Fruit fly (Drosophila melanogaster) whole organism, prepupa: ENCODE data around the gene CG2816.

Source experiments
- Blimp-1 ChIP-seq: fragments of 200-800 bp; sonication (Bioruptor generic); optimal IDR thresholded peaks from 3 replicates; lab custom pipeline; 2017; ENCODE audit warnings: missing biosample characterization, missing genetic modification characterization, mild to moderate bottlenecking, moderate library complexity, missing genetic modification reagents
- CG10631 ChIP-seq: fragments of 200-800 bp; sonication (Bioruptor generic); optimal IDR thresholded peaks from 2 replicates; lab custom pipeline; 2016; ENCODE audit warnings: missing biosample characterization, missing genetic modification characterization
- CG10669 ChIP-seq: fragments of 200-800 bp; sonication (Bioruptor generic); optimal IDR thresholded peaks from 3 replicates; lab custom pipeline; 2018; ENCODE audit warnings: missing biosample characterization, mild to moderate bottlenecking, missing genetic modification characterization, moderate library complexity
- CG11294 ChIP-seq: fragments of 200-800 bp; sonication (Bioruptor generic); IDR thresholded peaks from 2 replicates; pipeline ENCODE4 v1.3.6; 2022; ENCODE audit warnings: missing biosample characterization, missing genetic modification characterization
- CG11762 ChIP-seq: fragments of 200-800 bp; sonication (Bioruptor generic); optimal IDR thresholded peaks from 3 replicates; lab custom pipeline; 2016; ENCODE audit warnings: missing biosample characterization, missing genetic modification characterization; ENCODE audit not compliant: insufficient read depth
- CG11902 ChIP-seq: fragments of 200-800 bp; sonication (Bioruptor generic); optimal IDR thresholded peaks from 3 replicates; lab custom pipeline; 2016; ENCODE audit warnings: missing biosample characterization, missing genetic modification characterization
- CG1621 ChIP-seq: fragments of 200-800 bp; sonication (Bioruptor generic); optimal IDR thresholded peaks from 3 replicates; lab custom pipeline; 2018; ENCODE audit warnings: missing biosample characterization, mild to moderate bottlenecking, missing genetic modification characterization
- CG3032 ChIP-seq: fragments of 200-800 bp; optimal IDR thresholded peaks from 2 replicates; lab custom pipeline; 2019; ENCODE audit warnings: missing biosample characterization, mild to moderate bottlenecking, missing genetic modification characterization, moderate library complexity
- CG31627 ChIP-seq: fragments of 200-800 bp; sonication (Bioruptor generic); optimal IDR thresholded peaks from 3 replicates; lab custom pipeline; 2016; ENCODE audit warnings: missing biosample characterization, missing genetic modification characterization
- CG32006 ChIP-seq: fragments of 200-800 bp; sonication (Bioruptor generic); optimal IDR thresholded peaks from 3 replicates; lab custom pipeline; 2017; ENCODE audit warnings: missing biosample characterization, mild to moderate bottlenecking, missing genetic modification characterization
- CG34406 ChIP-seq: fragments of 200-800 bp; sonication (Bioruptor generic); optimal IDR thresholded peaks from 3 replicates; lab custom pipeline; 2016; ENCODE audit warnings: missing biosample characterization, missing genetic modification characterization
- CG3919 ChIP-seq: fragments of 200-800 bp; sonication (Bioruptor generic); optimal IDR thresholded peaks from 3 replicates; lab custom pipeline; 2016; ENCODE audit warnings: missing biosample characterization, missing genetic modification characterization
- CG6163 ChIP-seq: fragments of 200-800 bp; sonication (Bioruptor generic); IDR thresholded peaks from 3 replicates; pipeline ENCODE4 v1.3.6; 2022; ENCODE audit warnings: missing biosample characterization, missing genetic modification characterization
- CG6276 ChIP-seq: fragments of 200-800 bp; sonication (Bioruptor generic); optimal IDR thresholded peaks from 2 replicates; lab custom pipeline; 2017; ENCODE audit warnings: missing biosample characterization, mild to moderate bottlenecking, missing genetic modification characterization
- CG6808 ChIP-seq: fragments of 200-800 bp; sonication (Bioruptor generic); optimal IDR thresholded peaks from 3 replicates; lab custom pipeline; 2017; ENCODE audit warnings: missing biosample characterization, missing genetic modification characterization, mild to moderate bottlenecking, moderate library complexity, missing genetic modification reagents
- CG6854 ChIP-seq: fragments of 200-800 bp; sonication (Bioruptor generic); optimal IDR thresholded peaks from 2 replicates; lab custom pipeline; 2017; ENCODE audit warnings: missing biosample characterization, mild to moderate bottlenecking, missing genetic modification characterization
- CG7368 ChIP-seq: fragments of 200-800 bp; sonication (Bioruptor generic); optimal IDR thresholded peaks from 3 replicates; lab custom pipeline; 2016; ENCODE audit warnings: missing biosample characterization, missing genetic modification characterization
- CG8119 ChIP-seq: fragments of 200-800 bp; sonication (Bioruptor generic); IDR thresholded peaks from 3 replicates; pipeline ENCODE4 v1.3.6; 2022; ENCODE audit warnings: missing biosample characterization, missing genetic modification characterization
- CG8319 ChIP-seq: fragments of 200-800 bp; sonication (Bioruptor generic); optimal IDR thresholded peaks from 3 replicates; lab custom pipeline; 2016; ENCODE audit warnings: missing biosample characterization, missing genetic modification characterization
- CG8632 ChIP-seq: fragments of 200-800 bp; sonication (Bioruptor generic); optimal IDR thresholded peaks from 3 replicates; lab custom pipeline; 2016; ENCODE audit warnings: missing biosample characterization, missing genetic modification characterization
- CG9139 ChIP-seq: fragments of 200-800 bp; sonication (Bioruptor generic); optimal IDR thresholded peaks from 3 replicates; lab custom pipeline; 2017; ENCODE audit warnings: missing biosample characterization, mild to moderate bottlenecking, missing genetic modification characterization
- Eip75B ChIP-seq: fragments of 200-800 bp; sonication (Bioruptor generic); optimal IDR thresholded peaks from 3 replicates; lab custom pipeline; 2016; ENCODE audit warnings: missing biosample characterization, missing genetic modification characterization
- Eip93F ChIP-seq: fragments of 200-800 bp; sonication (Bioruptor generic); optimal IDR thresholded peaks from 2 replicates; lab custom pipeline; 2016; ENCODE audit warnings: missing biosample characterization, mild to moderate bottlenecking, missing genetic modification characterization
- Ets21C ChIP-seq: fragments of 200-800 bp; sonication (Bioruptor generic); optimal IDR thresholded peaks from 3 replicates; lab custom pipeline; 2016; ENCODE audit warnings: missing biosample characterization, missing genetic modification characterization
- Ets96B ChIP-seq: fragments of 200-800 bp; optimal IDR thresholded peaks from 2 replicates; lab custom pipeline; 2019; ENCODE audit warnings: missing biosample characterization, mild to moderate bottlenecking, missing genetic modification characterization, moderate library complexity
- Gug ChIP-seq: fragments of 200-800 bp; sonication (Bioruptor generic); IDR thresholded peaks from 2 replicates; pipeline ENCODE4 v1.3.6; 2022; ENCODE audit warnings: missing biosample characterization, missing genetic modification characterization
- Hr39 ChIP-seq: fragments of 200-800 bp; sonication (Bioruptor generic); optimal IDR thresholded peaks from 2 replicates; lab custom pipeline; 2016; ENCODE audit warnings: missing biosample characterization, missing genetic modification characterization
- Hr4 ChIP-seq: fragments of 200-800 bp; sonication (Bioruptor generic); optimal IDR thresholded peaks from 3 replicates; lab custom pipeline; 2016; ENCODE audit warnings: missing biosample characterization, missing genetic modification characterization
- Lpt ChIP-seq: fragments of 200-800 bp; sonication (Bioruptor generic); optimal IDR thresholded peaks from 3 replicates; lab custom pipeline; 2016; ENCODE audit warnings: missing biosample characterization, missing genetic modification characterization
- Met ChIP-seq: fragments of 200-800 bp; sonication (Bioruptor generic); optimal IDR thresholded peaks from 3 replicates; lab custom pipeline; 2016; ENCODE audit warnings: missing biosample characterization, missing genetic modification characterization
- OdsH ChIP-seq: fragments of 200-800 bp; sonication (Bioruptor generic); optimal IDR thresholded peaks from 3 replicates; lab custom pipeline; 2016; ENCODE audit warnings: missing biosample characterization, missing genetic modification characterization
- Sox102F ChIP-seq: fragments of 200-800 bp; sonication (Bioruptor generic); optimal IDR thresholded peaks from 2 replicates; lab custom pipeline; 2016; ENCODE audit warnings: missing biosample characterization, mild to moderate bottlenecking, missing genetic modification characterization
- Sox14 ChIP-seq: fragments of 200-800 bp; sonication (Bioruptor generic); optimal IDR thresholded peaks from 3 replicates; lab custom pipeline; 2016; ENCODE audit warnings: missing biosample characterization, missing genetic modification characterization
- Sox15 ChIP-seq: fragments of 200-800 bp; sonication (Bioruptor generic); optimal IDR thresholded peaks from 3 replicates; lab custom pipeline; 2016; ENCODE audit warnings: missing biosample characterization, missing genetic modification characterization
- achi ChIP-seq: fragments of 200-800 bp; sonication (Bioruptor generic); optimal IDR thresholded peaks from 3 replicates; lab custom pipeline; 2016; ENCODE audit warnings: missing biosample characterization, missing genetic modification characterization
- acj6 ChIP-seq: fragments of 200-800 bp; sonication (Bioruptor generic); optimal IDR thresholded peaks from 3 replicates; lab custom pipeline; 2016; ENCODE audit warnings: missing biosample characterization, missing genetic modification characterization
- cyc ChIP-seq: fragments of 200-800 bp; sonication (Bioruptor generic); optimal IDR thresholded peaks from 3 replicates; lab custom pipeline; 2016; ENCODE audit warnings: missing biosample characterization, missing genetic modification characterization
- dac ChIP-seq: fragments of 200-800 bp; sonication (Bioruptor generic); optimal IDR thresholded peaks from 2 replicates; lab custom pipeline; 2017; ENCODE audit warnings: missing biosample characterization, mild to moderate bottlenecking, missing genetic modification characterization
- dsx ChIP-seq: fragments of 200-800 bp; optimal IDR thresholded peaks from 3 replicates; lab custom pipeline; 2019; ENCODE audit warnings: missing biosample characterization, mild to moderate bottlenecking, missing genetic modification characterization, moderate library complexity; ENCODE audit not compliant: poor library complexity, severe bottlenecking
- eg ChIP-seq: fragments of 200-800 bp; sonication (Bioruptor generic); IDR thresholded peaks from 3 replicates; pipeline ENCODE4 v1.3.6; 2022; ENCODE audit warnings: missing biosample characterization, missing genetic modification characterization
- esn ChIP-seq: fragments of 200-800 bp; sonication (Bioruptor generic); optimal IDR thresholded peaks from 2 replicates; lab custom pipeline; 2016; ENCODE audit warnings: missing biosample characterization, mild to moderate bottlenecking, missing genetic modification characterization, moderate library complexity
- fd59A ChIP-seq: fragments of 200-800 bp; sonication (Bioruptor generic); optimal IDR thresholded peaks from 2 replicates; lab custom pipeline; 2017; ENCODE audit warnings: missing biosample characterization, mild to moderate bottlenecking, missing genetic modification characterization, missing genetic modification reagents
- fd85E ChIP-seq: fragments of 200-800 bp; sonication (Bioruptor generic); optimal IDR thresholded peaks from 3 replicates; lab custom pipeline; 2016; ENCODE audit warnings: missing biosample characterization, missing genetic modification characterization
- fkh ChIP-seq: fragments of 200-800 bp; sonication (Bioruptor generic); optimal IDR thresholded peaks from 3 replicates; lab custom pipeline; 2017; ENCODE audit warnings: missing biosample characterization, mild to moderate bottlenecking, missing genetic modification characterization, moderate library complexity
- lz ChIP-seq: fragments of 200-800 bp; sonication (Bioruptor generic); optimal IDR thresholded peaks from 3 replicates; lab custom pipeline; 2016; ENCODE audit warnings: missing biosample characterization, missing genetic modification characterization
- net ChIP-seq: fragments of 200-800 bp; sonication (Bioruptor generic); optimal IDR thresholded peaks from 3 replicates; lab custom pipeline; 2016; ENCODE audit warnings: missing biosample characterization, missing genetic modification characterization
- pdm3 ChIP-seq: fragments of 200-800 bp; sonication (Bioruptor generic); optimal IDR thresholded peaks from 3 replicates; lab custom pipeline; 2016; ENCODE audit warnings: missing biosample characterization, missing genetic modification characterization
- salr ChIP-seq, 2 experiments: fragments of 200-800 bp; sonication (Bioruptor generic); optimal IDR thresholded peaks; 3 replicates each; lab custom pipeline; 2016 to 2018; ENCODE audit warnings: missing biosample characterization in 2 of 2, missing genetic modification characterization in 2 of 2, mild to moderate bottlenecking in 1 of 2
- spab ChIP-seq: fragments of 200-800 bp; sonication (Bioruptor generic); optimal IDR thresholded peaks from 2 replicates; lab custom pipeline; 2017; ENCODE audit warnings: missing biosample characterization, mild to moderate bottlenecking, missing genetic modification characterization, missing genetic modification reagents
- svp ChIP-seq: fragments of 200-800 bp; sonication (Bioruptor generic); peaks from one replicate; lab custom pipeline; 2016; ENCODE audit warnings: missing biosample characterization, missing genetic modification characterization
- topi ChIP-seq: fragments of 200-800 bp; sonication (Bioruptor generic); optimal IDR thresholded peaks from 3 replicates; lab custom pipeline; 2016; ENCODE audit warnings: missing biosample characterization, missing genetic modification characterization
- vri ChIP-seq: fragments of 200-800 bp; sonication (Bioruptor generic); optimal IDR thresholded peaks from 3 replicates; lab custom pipeline; 2016; ENCODE audit warnings: missing biosample characterization, mild to moderate bottlenecking, missing genetic modification characterization

Gene CG2816

dm6 chr2L:3703260-3703659, at the start of gene CG2816:
Gene CG2816 (plus strand): TSS chr2L:3703659.
- TF ChIP-seq Ets96B (no peak), fkh (GFP tag; lab: Kevin White, UChicago) (peak; percentile 11), salr (GFP tag; optimal IDR thresholded peaks at IDR 0.05; lab: Kevin White, UChicago) (peak; percentile 32 to 79), Sox14 (GFP tag; lab: Kevin White, UChicago) (peak; percentile 88), cyc (peak; percentile 84), Eip93F (GFP tag; lab: Kevin White, UChicago) (no peak), CG1621 (tag; lab: Kevin White, UChicago) (no peak), CG10669 (GFP tag; lab: Kevin White, UChicago) (peak; percentile 56), CG8632 (peak; percentile 50), lz (GFP tag; lab: Kevin White, UChicago) (peak; percentile 88), OdsH (GFP tag; lab: Kevin White, UChicago) (peak; percentile 86), CG6808 (GFP tag; lab: Kevin White, UChicago) (peak; percentile 48), Gug (GFP tag; lab: Robert Waterston, UW) (peak; percentile 90), acj6 (GFP tag; lab: Kevin White, UChicago) (peak; percentile 84), CG31627 (GFP tag; lab: Kevin White, UChicago) (peak; percentile 89), fd85E (GFP tag; lab: Kevin White, UChicago) (peak; percentile 8), spab (GFP tag; lab: Kevin White, UChicago) (peak; percentile 21), CG10631 (peak; percentile 76), Ets21C (GFP tag; lab: Kevin White, UChicago) (peak; percentile 84), Met (GFP tag; lab: Kevin White, UChicago) (peak; percentile 86), Lpt (GFP tag; lab: Kevin White, UChicago) (peak; percentile 84), Blimp-1 (GFP tag; lab: Kevin White, UChicago) (peak; percentile 54), CG8119 (GFP tag; lab: Robert Waterston, UW) (peak; percentile 95), CG3032 (no peak), achi (peak; percentile 77), vri (GFP tag; lab: Kevin White, UChicago) (peak; percentile 91), CG32006 (GFP tag; lab: Kevin White, UChicago) (peak; percentile 86), CG6854 (GFP tag; lab: Kevin White, UChicago) (no peak), eg (GFP tag; lab: Robert Waterston, UW) (peak; percentile 97), dsx (GFP tag; lab: Kevin White, UChicago) (no peak), CG6276 (GFP tag; lab: Kevin White, UChicago) (peak; percentile 90), CG11762 (GFP tag; lab: Kevin White, UChicago) (peak; percentile 70), topi (GFP tag; lab: Kevin White, UChicago) (peak; percentile 76), CG8319 (GFP tag; lab: Kevin White, UChicago) (peak; percentile 28), fd59A (GFP tag; lab: Kevin White, UChicago) (peak; percentile 40), Hr4 (GFP tag; lab: Kevin White, UChicago) (peak; percentile 85), CG6163 (GFP tag; lab: Robert Waterston, UW) (peak; percentile 96), CG11902 (GFP tag; lab: Kevin White, UChicago) (peak; percentile 76), Hr39 (GFP tag; lab: Kevin White, UChicago) (peak; percentile 92), Sox15 (GFP tag; lab: Kevin White, UChicago) (peak; percentile 76), CG11294 (GFP tag; lab: Robert Waterston, UW) (peak; percentile 92), CG34406 (GFP tag; lab: Kevin White, UChicago) (peak; percentile 67), net (peak; percentile 85), pdm3 (peak; percentile 88), CG3919 (GFP tag; lab: Kevin White, UChicago) (peak; percentile 85), Sox102F (GFP tag; lab: Kevin White, UChicago) (peak; percentile 83), svp (GFP tag; lab: Kevin White, UChicago) (peak; percentile 85), CG7368 (GFP tag; lab: Kevin White, UChicago) (peak; percentile 80), esn (peak; percentile 88), CG9139 (no peak), dac (GFP tag; lab: Kevin White, UChicago) (peak; percentile 68), Eip75B (peak; percentile 72)
